Fruit fly (Drosophila melanogaster) whole organism, pupa: ENCODE data around the gene Wdr33.

Source experiments
- CG10348 ChIP-seq: fragments of 200-800 bp; sonication (Bioruptor generic); IDR thresholded peaks from 2 replicates; pipeline ENCODE4 v1.3.6; 2022; ENCODE audit warnings: missing biosample characterization, missing genetic modification characterization
- CG15710 ChIP-seq: fragments of 200-800 bp; sonication (Bioruptor generic); optimal IDR thresholded peaks from 2 replicates; lab custom pipeline; 2018; ENCODE audit warnings: missing biosample characterization, mild to moderate bottlenecking, missing genetic modification characterization, moderate library complexity
- EcR ChIP-seq: fragments of 200-800 bp; sonication (Bioruptor generic); optimal IDR thresholded peaks from 3 replicates; lab custom pipeline; 2019; ENCODE audit warnings: missing biosample characterization, missing genetic modification characterization, mild to moderate bottlenecking, moderate library complexity, missing genetic modification reagents
- Snoo ChIP-seq: fragments of 200-800 bp; sonication (Bioruptor generic); optimal IDR thresholded peaks from 3 replicates; lab custom pipeline; 2017; ENCODE audit warnings: missing biosample characterization, mild to moderate bottlenecking, missing genetic modification characterization, inconsistent platforms

DNA sequence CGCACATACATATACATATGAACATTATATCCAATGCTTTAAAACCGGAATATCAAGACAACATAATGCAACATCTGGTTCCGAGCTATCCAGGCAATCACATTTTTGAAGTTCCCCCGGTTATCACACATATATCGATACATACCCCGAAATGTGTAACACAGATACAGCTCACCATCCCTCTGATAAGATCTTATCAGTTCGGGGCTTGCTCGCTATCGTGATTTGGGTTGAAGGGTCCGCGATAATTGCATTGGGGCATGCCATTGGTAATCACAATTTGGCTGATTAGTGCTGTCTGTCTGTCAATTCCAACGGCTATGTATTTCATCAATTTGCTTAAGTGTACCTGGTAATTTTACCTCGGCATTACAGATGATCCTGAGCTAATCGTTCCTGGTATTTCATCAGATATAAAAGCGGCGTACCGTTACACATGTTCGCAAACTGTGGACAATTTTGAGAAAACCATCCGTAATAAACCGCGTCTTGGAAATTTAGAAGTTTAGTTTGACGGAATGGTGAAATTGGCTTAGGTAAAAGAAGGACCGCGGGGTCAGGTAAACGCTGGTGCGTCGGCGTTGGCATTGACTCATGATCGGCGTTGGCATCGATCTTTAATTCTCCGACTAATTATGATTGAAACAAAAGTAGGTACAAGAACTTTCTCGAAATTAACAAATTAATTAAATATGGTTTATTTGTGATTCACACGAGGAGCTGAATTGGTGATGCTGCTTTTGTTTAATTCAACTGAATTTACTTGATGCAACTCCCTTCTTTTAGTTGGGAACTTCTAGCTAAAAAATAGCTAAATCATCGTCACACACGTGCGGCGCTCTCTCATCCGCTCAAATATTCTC is 11.6 kb downstream of the Wdr33 start:
- no peak for TF ChIP-seq EcR (GFP tag; lab: Kevin White, UChicago)
- no peak for TF ChIP-seq CG10348 (GFP tag; lab: Robert Waterston, UW)
- TF ChIP-seq Snoo (tag; lab: Kevin White, UChicago) = no peak
- no peak for TF ChIP-seq CG15710
